Worm (Caenorhabditis elegans) whole organism, mixed stage, embryonic: Measurements from ENCODE around the gene srg-21.

Experiments
- M03D4.4 ChIP-seq: sonication (generic microtip); optimal IDR thresholded peaks from 2 replicates; lab custom pipeline; 2017; ENCODE audit warnings: mild to moderate bottlenecking, missing genetic modification characterization, missing compliant biosample characterization
- bed-3 ChIP-seq: fragments of 200-800 bp; sonication (Bioruptor generic); optimal IDR thresholded peaks from 3 replicates; lab custom pipeline; 2018; ENCODE audit warnings: mild to moderate bottlenecking, missing genetic modification characterization, moderate library complexity, missing compliant biosample characterization
- blmp-1 ChIP-seq: fragments of 150-350 bp; optimal IDR thresholded peaks from 2 replicates; lab custom pipeline; 2014; ENCODE audit warnings: missing biosample characterization, missing genetic modification characterization
- ceh-39 ChIP-seq: fragments of 150-350 bp; optimal IDR thresholded peaks from 2 replicates; lab custom pipeline; 2014; ENCODE audit warnings: missing biosample characterization, missing genetic modification characterization
- ceh-43 ChIP-seq: fragments of 200-800 bp; sonication (Bioruptor generic); optimal IDR thresholded peaks from 2 replicates; lab custom pipeline; 2018; ENCODE audit warnings: mild to moderate bottlenecking, missing genetic modification characterization, moderate library complexity, missing compliant biosample characterization
- ceh-83 ChIP-seq: fragments of 200-800 bp; sonication (Bioruptor generic); optimal IDR thresholded peaks from 2 replicates; lab custom pipeline; 2018; ENCODE audit warnings: mild to moderate bottlenecking, missing genetic modification characterization, missing compliant biosample characterization
- ces-1 ChIP-seq: fragments of 150-350 bp; optimal IDR thresholded peaks from 2 replicates; lab custom pipeline; 2014; ENCODE audit warnings: missing biosample characterization, missing genetic modification reagents, missing genetic modification characterization
- cnd-1 ChIP-seq: fragments of 200-800 bp; sonication (Bioruptor generic); optimal IDR thresholded peaks from 2 replicates; lab custom pipeline; 2018; ENCODE audit warnings: mild to moderate bottlenecking, missing genetic modification characterization, missing compliant biosample characterization
- drap-1 ChIP-seq: fragments of 200-800 bp; sonication (Bioruptor generic); optimal IDR thresholded peaks from 3 replicates; lab custom pipeline; 2018; ENCODE audit warnings: mild to moderate bottlenecking, missing genetic modification characterization, missing compliant biosample characterization
- elt-1 ChIP-seq: sonication (generic microtip); optimal IDR thresholded peaks from 2 replicates; lab custom pipeline; 2017; ENCODE audit warnings: missing genetic modification characterization, mild to moderate bottlenecking, missing compliant biosample characterization, antibody characterized with exemption, moderate library complexity, borderline replicate concordance; ENCODE audit not compliant: insufficient read depth
- elt-3 ChIP-seq: fragments of 150-350 bp; optimal IDR thresholded peaks from 2 replicates; lab custom pipeline; 2014; ENCODE audit warnings: missing biosample characterization, missing genetic modification characterization
- flh-1 ChIP-seq: fragments of 200-800 bp; sonication (Bioruptor generic); optimal IDR thresholded peaks from 2 replicates; lab custom pipeline; 2018; ENCODE audit warnings: mild to moderate bottlenecking, missing genetic modification characterization, moderate library complexity, missing compliant biosample characterization
- ham-2 ChIP-seq: fragments of 200-800 bp; sonication (Bioruptor generic); optimal IDR thresholded peaks from 2 replicates; lab custom pipeline; 2018; ENCODE audit warnings: mild to moderate bottlenecking, missing genetic modification characterization, missing compliant biosample characterization
- hlh-1 ChIP-seq: fragments of 150-350 bp; optimal IDR thresholded peaks from 2 replicates; lab custom pipeline; 2014; ENCODE audit warnings: missing biosample characterization, missing genetic modification reagents, missing genetic modification characterization
- lin-13 ChIP-seq: fragments of 150-350 bp; optimal IDR thresholded peaks from 2 replicates; lab custom pipeline; 2014; ENCODE audit warnings: missing biosample characterization, missing genetic modification characterization
- lin-32 ChIP-seq: fragments of 200-800 bp; sonication (Bioruptor generic); optimal IDR thresholded peaks from 2 replicates; lab custom pipeline; 2018; ENCODE audit warnings: mild to moderate bottlenecking, missing genetic modification characterization, missing compliant biosample characterization
- lsy-2 ChIP-seq: fragments of 150-350 bp; optimal IDR thresholded peaks from 2 replicates; lab custom pipeline; 2014; ENCODE audit warnings: missing biosample characterization, missing genetic modification characterization
- mab-5 ChIP-seq: fragments of 150-350 bp; optimal IDR thresholded peaks from 2 replicates; lab custom pipeline; 2014; ENCODE audit warnings: missing biosample characterization, missing genetic modification characterization
- mep-1 ChIP-seq: fragments of 150-350 bp; optimal IDR thresholded peaks from 2 replicates; lab custom pipeline; 2017; ENCODE audit warnings: missing biosample characterization, missing genetic modification reagents, missing genetic modification characterization, inconsistent platforms
- nhr-12 ChIP-seq: fragments of 150-350 bp; optimal IDR thresholded peaks from 2 replicates; lab custom pipeline; 2014; ENCODE audit warnings: missing biosample characterization, missing genetic modification characterization
- nhr-2 ChIP-seq: fragments of 150-350 bp; optimal IDR thresholded peaks from 2 replicates; lab custom pipeline; 2014; ENCODE audit warnings: missing biosample characterization, missing genetic modification characterization
- nhr-237 ChIP-seq: fragments of 150-350 bp; optimal IDR thresholded peaks from 2 replicates; lab custom pipeline; 2014; ENCODE audit warnings: missing biosample characterization, missing genetic modification characterization
- nhr-28 ChIP-seq: fragments of 150-350 bp; optimal IDR thresholded peaks from 2 replicates; lab custom pipeline; 2014; ENCODE audit warnings: missing biosample characterization, missing genetic modification characterization
- nhr-76 ChIP-seq: sonication (generic microtip); optimal IDR thresholded peaks from 2 replicates; lab custom pipeline; 2017; ENCODE audit warnings: missing biosample characterization, missing genetic modification characterization
- pha-4 ChIP-seq: fragments of 150-350 bp; optimal IDR thresholded peaks from 2 replicates; lab custom pipeline; 2018; ENCODE audit warnings: missing biosample characterization, missing genetic modification reagents, missing genetic modification characterization
- sem-2 ChIP-seq: fragments of 200-800 bp; sonication (Bioruptor generic); optimal IDR thresholded peaks from 2 replicates; lab custom pipeline; 2018; ENCODE audit warnings: mild to moderate bottlenecking, missing genetic modification characterization, missing compliant biosample characterization
- snpc-4 ChIP-seq: fragments of 150-350 bp; optimal IDR thresholded peaks from 2 replicates; lab custom pipeline; 2014; ENCODE audit warnings: missing biosample characterization, missing genetic modification characterization
- sptf-1 ChIP-seq: sonication (generic microtip); optimal IDR thresholded peaks from 2 replicates; lab custom pipeline; 2017; ENCODE audit warnings: mild to moderate bottlenecking, missing genetic modification characterization, moderate library complexity, missing compliant biosample characterization
- tbx-8 ChIP-seq: fragments of 200-800 bp; sonication (Bioruptor generic); optimal IDR thresholded peaks from 2 replicates; lab custom pipeline; 2018; ENCODE audit warnings: mild to moderate bottlenecking, missing genetic modification characterization, moderate library complexity, missing compliant biosample characterization
- unc-120 ChIP-seq: sonication (generic microtip); optimal IDR thresholded peaks from 2 replicates; lab custom pipeline; 2017; ENCODE audit warnings: missing genetic modification characterization, missing compliant biosample characterization; ENCODE audit not compliant: poor library complexity, severe bottlenecking
- unc-39 ChIP-seq: fragments of 150-350 bp; optimal IDR thresholded peaks from 2 replicates; lab custom pipeline; 2014; ENCODE audit warnings: missing biosample characterization, missing genetic modification characterization
- unc-62 ChIP-seq: fragments of 150-350 bp; optimal IDR thresholded peaks from 2 replicates; lab custom pipeline; 2014; ENCODE audit warnings: missing biosample characterization, missing genetic modification reagents, missing genetic modification characterization
- zip-8 ChIP-seq: fragments of 150-350 bp; optimal IDR thresholded peaks from 2 replicates; lab custom pipeline; 2014; ENCODE audit warnings: missing biosample characterization, missing genetic modification characterization
- ztf-11 ChIP-seq: fragments of 150-350 bp; optimal IDR thresholded peaks from 2 replicates; lab custom pipeline; 2014; ENCODE audit warnings: missing biosample characterization, missing genetic modification characterization

srg-21 gene

DNA sequence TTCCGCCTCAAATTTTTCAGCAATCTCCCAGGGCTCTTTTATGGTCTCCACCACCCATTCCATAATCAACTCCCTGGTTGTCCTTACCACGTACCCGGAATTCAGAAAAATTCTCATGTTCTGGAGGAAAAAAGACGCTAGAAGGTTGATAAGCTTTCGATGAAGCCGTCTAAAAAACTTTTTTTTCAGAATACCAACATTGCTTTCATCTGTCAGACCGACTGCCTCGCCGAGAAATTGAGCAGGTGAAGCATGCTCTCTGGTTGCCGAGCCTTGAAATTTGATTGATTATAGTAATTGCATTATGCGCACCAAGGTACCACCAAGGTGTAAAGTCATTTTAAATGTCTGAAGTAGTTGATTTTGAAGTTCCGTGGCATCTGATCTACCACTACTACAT is 45.3 kb downstream of the srg-21 start, which contains the start of gene sri-30:
sri-30 (plus strand) TSS at position 301 of the 400 bp plus-strand sequence.
- TF ChIP-seq mep-1 (no peak), lsy-2 (tag; lab: Kevin White, UChicago) (no peak), nhr-2 (tag; lab: Kevin White, UChicago) (no peak), zip-8 (tag; lab: Kevin White, UChicago) (no peak), nhr-28 (tag; lab: Kevin White, UChicago) (no peak), nhr-237 (tag; lab: Kevin White, UChicago) (no peak), pha-4 (tag; lab: Kevin White, UChicago) (no peak), elt-1 (tag; lab: Kevin White, UChicago) (no peak), drap-1 (GFP tag; lab: Kevin White, UChicago) (no peak), nhr-76 (tag; lab: Kevin White, UChicago) (no peak), ceh-43 (GFP tag; lab: Kevin White, UChicago) (no peak), ceh-83 (GFP tag; lab: Kevin White, UChicago) (no peak), blmp-1 (tag; lab: Kevin White, UChicago) (no peak), unc-62 (GFP tag; lab: Kevin White, UChicago) (no peak)

- no peak for TF ChIP-seq nhr-237 (tag; lab: Kevin White, UChicago)
- no peak for TF ChIP-seq zip-8 (tag; lab: Kevin White, UChicago)
- no peak for TF ChIP-seq unc-120 (tag; lab: Kevin White, UChicago)
- no peak for TF ChIP-seq M03D4.4
- TF ChIP-seq lin-32 (GFP tag; lab: Kevin White, UChicago): no peak
- TF ChIP-seq unc-39: no peak
- no peak for TF ChIP-seq snpc-4 (tag; lab: Kevin White, UChicago)
- no peak for TF ChIP-seq flh-1 (GFP tag; lab: Kevin White, UChicago)
- TF ChIP-seq nhr-28 (tag; lab: Kevin White, UChicago): no peak
- no peak for TF ChIP-seq cnd-1 (tag; lab: Kevin White, UChicago)
- TF ChIP-seq, all 35 proteins: peak for 0
Measured at ce11 chrII:3045422-3045821, 45.7 kb downstream of the srg-21 start.

DNA sequence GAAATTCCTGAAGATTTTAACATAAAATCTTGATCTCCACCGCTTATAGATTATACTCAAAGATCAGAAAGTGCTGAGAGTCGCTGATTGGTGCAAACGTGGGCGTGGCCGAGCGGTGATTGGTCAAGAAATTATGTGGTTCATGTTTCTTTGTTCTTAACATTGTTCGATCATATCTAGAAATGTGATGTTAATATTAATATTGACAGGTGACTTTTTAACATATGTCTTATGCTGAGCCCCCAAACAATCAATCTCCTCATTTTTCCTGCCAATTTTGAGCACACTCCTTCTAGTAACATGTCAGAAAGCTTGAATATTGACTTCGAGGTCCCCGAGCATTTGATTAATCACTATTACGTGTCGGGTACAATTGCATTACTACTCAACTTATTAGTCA is 47.1 kb downstream of the srg-21 start, which contains the start of gene sri-29:
sri-29 (plus strand) TSS at position 301 of the 400 bp plus-strand sequence.
- TF ChIP-seq snpc-4 (tag; lab: Kevin White, UChicago) (no peak), ham-2 (no peak), ces-1 (GFP tag; lab: Kevin White, UChicago) (no peak), cnd-1 (tag; lab: Kevin White, UChicago) (no peak), tbx-8 (no peak), hlh-1 (tag; lab: Kevin White, UChicago) (no peak), ceh-83 (GFP tag; lab: Kevin White, UChicago) (no peak), elt-3 (no peak), ceh-43 (GFP tag; lab: Kevin White, UChicago) (no peak), sptf-1 (tag; lab: Kevin White, UChicago) (no peak), unc-39 (no peak), nhr-2 (tag; lab: Kevin White, UChicago) (no peak), nhr-76 (tag; lab: Kevin White, UChicago) (no peak), M03D4.4 (no peak), nhr-12 (no peak), blmp-1 (tag; lab: Kevin White, UChicago) (no peak), ceh-39 (tag; lab: Kevin White, UChicago) (no peak), lsy-2 (tag; lab: Kevin White, UChicago) (no peak), elt-1 (tag; lab: Kevin White, UChicago) (no peak)

ce11 chrII:3043358-3043757 is 47.8 kb downstream of the srg-21 start, which contains the start of gene B0454.8:
TSS of gene B0454.8 (minus strand) at chrII:3043458.
- TF ChIP-seq snpc-4 (tag; lab: Kevin White, UChicago): no peak
- TF ChIP-seq mab-5 (tag; lab: Kevin White, UChicago): no peak
- TF ChIP-seq, all 35 proteins: peak for 0

ce11 chrII:3038453-3038909 is 52.7 kb downstream of the srg-21 start, which contains the start of the genes B0454.26 and B0454.5:
TSS of gene B0454.26 (minus strand) at chrII:3038553.
TSS of gene B0454.5 (plus strand) at chrII:3038859.
- TF ChIP-seq lin-32 (GFP tag; lab: Kevin White, UChicago) (no peak), lin-13 (tag; lab: Kevin White, UChicago) (no peak), ham-2 (no peak), ztf-11 (no peak), pha-4 (tag; lab: Kevin White, UChicago) (no peak), ceh-43 (GFP tag; lab: Kevin White, UChicago) (no peak), lsy-2 (tag; lab: Kevin White, UChicago) (no peak), drap-1 (GFP tag; lab: Kevin White, UChicago) (no peak), hlh-1 (tag; lab: Kevin White, UChicago) (no peak), blmp-1 (tag; lab: Kevin White, UChicago) (no peak), nhr-12 (no peak), unc-62 (GFP tag; lab: Kevin White, UChicago) (no peak), bed-3 (GFP tag; lab: Kevin White, UChicago) (no peak), sem-2 (GFP tag; lab: Kevin White, UChicago) (no peak), M03D4.4 (no peak)
- TF ChIP-seq, all 35 proteins: peak for 0
